Fruit fly (Drosophila melanogaster) whole organism, wandering third instar larva: Measurements from ENCODE around the gene Acf.

Experiments
- Abd-B ChIP-seq: fragments of >200 bp; optimal IDR thresholded peaks from 2 replicates; lab custom pipeline; 2017; ENCODE audit warnings: missing biosample characterization, missing genetic modification characterization
- CG32264 ChIP-seq: fragments of 200-800 bp; sonication (Bioruptor generic); optimal IDR thresholded peaks from 2 replicates; lab custom pipeline; 2016; ENCODE audit warnings: missing biosample characterization, missing genetic modification characterization
- CrebA ChIP-seq: fragments of 200-800 bp; sonication (Bioruptor generic); optimal IDR thresholded peaks from 2 replicates; lab custom pipeline; 2016; ENCODE audit warnings: missing biosample characterization, mild to moderate bottlenecking, missing genetic modification characterization, borderline replicate concordance
- Dfd ChIP-seq: fragments of >200 bp; optimal IDR thresholded peaks from 2 replicates; lab custom pipeline; 2017; ENCODE audit warnings: missing biosample characterization, missing genetic modification characterization
- Dif ChIP-seq: fragments of 200-275, 200-300 bp; sonication (Bioruptor generic); optimal IDR thresholded peaks from 2 replicates; lab custom pipeline; 2018; ENCODE audit warnings: missing biosample characterization, missing genetic modification characterization; ENCODE audit not compliant: partially characterized antibody
- GATAd ChIP-seq: sonication (Bioruptor generic); optimal IDR thresholded peaks from 2 replicates; lab custom pipeline; 2016; ENCODE audit warnings: missing biosample characterization, missing genetic modification characterization
- HLH106 ChIP-seq: fragments of 200-800 bp; optimal IDR thresholded peaks from 3 replicates; lab custom pipeline; 2019; ENCODE audit warnings: missing biosample characterization, mild to moderate bottlenecking, missing genetic modification characterization, moderate library complexity
- Hnf4 ChIP-seq: fragments of 200-800 bp; sonication (Bioruptor generic); optimal IDR thresholded peaks from 2 replicates; lab custom pipeline; 2016; ENCODE audit warnings: missing biosample characterization, mild to moderate bottlenecking, missing genetic modification characterization
- Hr78 ChIP-seq: fragments of >200 bp; optimal IDR thresholded peaks from 2 replicates; lab custom pipeline; 2017; ENCODE audit warnings: missing biosample characterization, missing genetic modification characterization
- Hr83 ChIP-seq: fragments of 200-300 bp; sonication (Bioruptor generic); optimal IDR thresholded peaks from 2 replicates; lab custom pipeline; 2016; ENCODE audit warnings: missing biosample characterization, mild to moderate bottlenecking, missing genetic modification characterization, moderate library complexity; ENCODE audit not compliant: poor library complexity, severe bottlenecking
- Jra ChIP-seq: sonication (Bioruptor generic); optimal IDR thresholded peaks from 2 replicates; lab custom pipeline; 2016; ENCODE audit warnings: missing biosample characterization, missing genetic modification characterization
- Mio ChIP-seq: sonication (Bioruptor generic); optimal IDR thresholded peaks from 2 replicates; lab custom pipeline; 2016; ENCODE audit warnings: missing biosample characterization, missing genetic modification characterization
- Myc ChIP-seq: fragments of >200 bp; optimal IDR thresholded peaks from 2 replicates; lab custom pipeline; 2017
- N ChIP-seq: fragments of >200 bp; optimal IDR thresholded peaks from 2 replicates; lab custom pipeline; 2018; ENCODE audit warnings: missing biosample characterization, missing external identifiers, missing genetic modification characterization
- OdsH ChIP-seq: fragments of 200-800 bp; sonication (Bioruptor generic); optimal IDR thresholded peaks from 2 replicates; lab custom pipeline; 2016; ENCODE audit warnings: missing biosample characterization, mild to moderate bottlenecking, missing genetic modification characterization
- Rel ChIP-seq, 2 experiments: fragments of 200-800 bp; sonication (Bioruptor generic) in 1 of 2; optimal IDR thresholded peaks; 2 replicates in 1 of 2; 3 replicates in 1 of 2; lab custom pipeline; 2016 to 2019; ENCODE audit warnings: mild to moderate bottlenecking in 2 of 2, missing biosample characterization in 2 of 2, missing genetic modification characterization in 2 of 2, moderate library complexity in 1 of 2
- Sp1 ChIP-seq: fragments of 200-800 bp; sonication (Bioruptor generic); optimal IDR thresholded peaks from 3 replicates; lab custom pipeline; 2019; ENCODE audit warnings: missing biosample characterization, mild to moderate bottlenecking, missing genetic modification characterization, moderate library complexity
- br ChIP-seq: fragments of 200-800 bp; sonication (Bioruptor generic); optimal IDR thresholded peaks from 2 replicates; lab custom pipeline; 2016; ENCODE audit warnings: missing biosample characterization, missing genetic modification characterization
- brk ChIP-seq: fragments of 200-800 bp; sonication (Bioruptor generic); optimal IDR thresholded peaks from 2 replicates; lab custom pipeline; 2016; ENCODE audit warnings: missing biosample characterization, mild to moderate bottlenecking, missing genetic modification characterization
- dl ChIP-seq, 2 experiments: fragments of 175-275, 200-275 bp in 1 of 2; fragments of 200-275 bp in 1 of 2; sonication (Bioruptor generic); optimal IDR thresholded peaks; lab custom pipeline; 2018; ENCODE audit warnings: mild to moderate bottlenecking in 2 of 2, missing biosample characterization in 2 of 2, missing genetic modification characterization in 2 of 2, moderate library complexity in 2 of 2; ENCODE audit not compliant: partially characterized antibody in 2 of 2, insufficient read depth in 1 of 2
- dmrt93B ChIP-seq: fragments of 200-800 bp; sonication (Bioruptor generic); optimal IDR thresholded peaks from 2 replicates; lab custom pipeline; 2018; ENCODE audit warnings: missing biosample characterization, mild to moderate bottlenecking, missing genetic modification characterization
- dsf ChIP-seq: sonication (Bioruptor generic); optimal IDR thresholded peaks from 2 replicates; lab custom pipeline; 2016; ENCODE audit warnings: missing biosample characterization, missing genetic modification characterization, borderline replicate concordance
- ey ChIP-seq: fragments of 200-800 bp; sonication (Bioruptor generic); optimal IDR thresholded peaks from 2 replicates; lab custom pipeline; 2016; ENCODE audit warnings: missing biosample characterization, missing genetic modification characterization
- foxo ChIP-seq, 2 experiments: fragments of 200-800 bp; sonication (Bioruptor generic); optimal IDR thresholded peaks; 2 replicates in 1 of 2; 3 replicates in 1 of 2; lab custom pipeline; 2016 to 2017; ENCODE audit warnings: missing biosample characterization in 2 of 2, missing genetic modification characterization in 2 of 2
- fru ChIP-seq: fragments of 200-800 bp; sonication (Bioruptor generic); optimal IDR thresholded peaks from 3 replicates; lab custom pipeline; 2016; ENCODE audit warnings: missing biosample characterization, mild to moderate bottlenecking, missing genetic modification characterization
- h ChIP-seq: fragments of 200-800 bp; sonication (Bioruptor generic); optimal IDR thresholded peaks from 3 replicates; lab custom pipeline; 2016; ENCODE audit warnings: missing biosample characterization, mild to moderate bottlenecking, missing genetic modification characterization
- jim ChIP-seq: fragments of 175-275, 200-325 bp; sonication (Bioruptor generic); optimal IDR thresholded peaks from 2 replicates; lab custom pipeline; 2016; ENCODE audit warnings: missing biosample characterization, mild to moderate bottlenecking, missing genetic modification characterization
- psq ChIP-seq: fragments of 200-800 bp; sonication (Bioruptor generic); optimal IDR thresholded peaks from 3 replicates; lab custom pipeline; 2017; ENCODE audit warnings: missing biosample characterization, mild to moderate bottlenecking, missing genetic modification characterization, moderate library complexity
- rgr ChIP-seq: fragments of 200-800 bp; sonication (Bioruptor generic); optimal IDR thresholded peaks from 3 replicates; lab custom pipeline; 2016; ENCODE audit warnings: missing biosample characterization, mild to moderate bottlenecking, missing genetic modification characterization
- sv ChIP-seq: fragments of 200-800 bp; sonication (Bioruptor generic); optimal IDR thresholded peaks from 3 replicates; lab custom pipeline; 2016; ENCODE audit warnings: missing biosample characterization, missing genetic modification characterization
- tai ChIP-seq: sonication (Bioruptor generic); optimal IDR thresholded peaks from 2 replicates; lab custom pipeline; 2016; ENCODE audit warnings: missing biosample characterization, missing genetic modification characterization
- usp ChIP-seq: fragments of >200 bp; optimal IDR thresholded peaks from 2 replicates; lab custom pipeline; 2017; ENCODE audit warnings: missing biosample characterization, missing genetic modification characterization
- woc ChIP-seq: sonication (Bioruptor generic); optimal IDR thresholded peaks from 2 replicates; lab custom pipeline; 2016; ENCODE audit warnings: missing biosample characterization, mild to moderate bottlenecking, missing genetic modification characterization

The Acf gene

dm6 chr3R:31793664-31794417, at the start of gene Acf, which contains the start of gene Mccc1:
Gene Acf (plus strand): TSS chr3R:31793981.
Gene Mccc1 (minus strand): TSS chr3R:31793907.
- TF ChIP-seq dmrt93B (no peak), jim (GFP tag; lab: Kevin White, UChicago) (no peak), h (GFP tag; lab: Kevin White, UChicago) (no peak), Abd-B (GFP tag; lab: Kevin White, UChicago) (no peak), HLH106 (tag; lab: Kevin White, UChicago) (no peak), tai (GFP tag; lab: Kevin White, UChicago) (no peak), CG32264 (GFP tag; lab: Kevin White, UChicago) (peak; percentile 10), CrebA (GFP tag; lab: Kevin White, UChicago) (no peak), GATAd (peak; percentile 38), Sp1 (GFP tag; lab: Kevin White, UChicago) (no peak), psq (GFP tag; lab: Kevin White, UChicago) (peak; percentile 17), brk (GFP tag; lab: Kevin White, UChicago) (no peak), Hnf4 (GFP tag; lab: Kevin White, UChicago) (no peak), Jra (GFP tag; lab: Kevin White, UChicago) (no peak), Hr83 (peak; percentile 44), dsf (peak; percentile 23), dl (GFP tag; optimal IDR thresholded peaks at IDR 0.05; lab: Kevin White, UChicago; ENCODE audit: insufficient read depth in 1 of 2, partially characterized antibody in 2 of 2) (no peak), Rel (GFP tag; optimal IDR thresholded peaks at IDR 0.05; lab: Kevin White, UChicago) (no peak), Rel (tag; optimal IDR thresholded peaks at IDR 0.05; lab: Kevin White, UChicago) (no peak), br (no peak), Myc (no peak), N (GFP tag; lab: Kevin White, UChicago) (no peak), OdsH (GFP tag; lab: Kevin White, UChicago) (no peak), Dfd (no peak), woc (no peak), fru (GFP tag; lab: Kevin White, UChicago) (no peak), usp (GFP tag; lab: Kevin White, UChicago) (no peak), sv (GFP tag; lab: Kevin White, UChicago) (peak; percentile 36), ey (GFP tag; lab: Kevin White, UChicago) (no peak), Hr78 (no peak), Mio (GFP tag; lab: Kevin White, UChicago) (no peak)

- no peak for TF ChIP-seq jim (GFP tag; lab: Kevin White, UChicago)
- peak; percentile 54 for TF ChIP-seq br
- no peak for TF ChIP-seq CG32264 (GFP tag; lab: Kevin White, UChicago)
- no peak for TF ChIP-seq CrebA (GFP tag; lab: Kevin White, UChicago)
- TF ChIP-seq Jra (GFP tag; lab: Kevin White, UChicago): peak; percentile 0
- TF ChIP-seq Hr83: peak; percentile 43
- peak; percentile 6 for TF ChIP-seq woc
- TF ChIP-seq fru (GFP tag; lab: Kevin White, UChicago): peak; percentile 54
- TF ChIP-seq ey (GFP tag; lab: Kevin White, UChicago): peak; percentile 42
- no peak for TF ChIP-seq Dfd
- TF ChIP-seq Hnf4 (GFP tag; lab: Kevin White, UChicago): peak; percentile 68
- TF ChIP-seq OdsH (GFP tag; lab: Kevin White, UChicago): peak; percentile 71
- TF ChIP-seq psq (GFP tag; lab: Kevin White, UChicago): peak; percentile 54
- TF ChIP-seq foxo (GFP tag; optimal IDR thresholded peaks at IDR 0.05; lab: Kevin White, UChicago): peak in 1 of 2 experiments; percentile 68
- peak; percentile 81 for TF ChIP-seq rgr (GFP tag; lab: Kevin White, UChicago)
- TF ChIP-seq Sp1 (GFP tag; lab: Kevin White, UChicago): peak; percentile 55
- TF ChIP-seq HLH106 (tag; lab: Kevin White, UChicago): peak; percentile 42
- peak; percentile 1 for TF ChIP-seq Myc
- TF ChIP-seq h (GFP tag; lab: Kevin White, UChicago): peak; percentile 65
These were observed 49.6 kb upstream of the Acf start, which contains the start of gene CG1896 for dm6 chr3R:31744044-31744652. Gene CG1896 (plus strand): TSS chr3R:31744282.

dm6 chr3R:31745629-31746081, 48.1 kb upstream of the Acf start, which contains the start of gene awd:
Gene awd (minus strand): TSS chr3R:31746077.
- TF ChIP-seq psq (GFP tag; lab: Kevin White, UChicago) (peak; percentile 9), usp (GFP tag; lab: Kevin White, UChicago) (no peak), HLH106 (tag; lab: Kevin White, UChicago) (peak; percentile 23), Mio (GFP tag; lab: Kevin White, UChicago) (no peak), Myc (peak; percentile 45), Hr83 (peak; percentile 21), Abd-B (GFP tag; lab: Kevin White, UChicago) (no peak), Rel (GFP tag; optimal IDR thresholded peaks at IDR 0.05; lab: Kevin White, UChicago) (no peak), Rel (tag; optimal IDR thresholded peaks at IDR 0.05; lab: Kevin White, UChicago) (peak; percentile 76), CG32264 (GFP tag; lab: Kevin White, UChicago) (no peak), ey (GFP tag; lab: Kevin White, UChicago) (no peak), Dif (GFP tag; lab: Kevin White, UChicago) (peak; percentile 68), br (peak; percentile 37), h (GFP tag; lab: Kevin White, UChicago) (peak; percentile 40), tai (GFP tag; lab: Kevin White, UChicago) (no peak), Sp1 (GFP tag; lab: Kevin White, UChicago) (peak; percentile 52), Hnf4 (GFP tag; lab: Kevin White, UChicago) (peak; percentile 8), foxo (GFP tag; optimal IDR thresholded peaks at IDR 0.05; lab: Kevin White, UChicago) (peak in 1 of 2 experiments; percentile 29), dl (GFP tag; optimal IDR thresholded peaks at IDR 0.05; lab: Kevin White, UChicago; ENCODE audit: insufficient read depth in 1 of 2, partially characterized antibody in 2 of 2) (no peak), rgr (GFP tag; lab: Kevin White, UChicago) (peak; percentile 57), dmrt93B (no peak)
- TF ChIP-seq, all 38 proteins: peak for 12
